Fruit fly (Drosophila melanogaster) whole organism, embryonic: ENCODE measurements around the gene CG13088.
A peak's percentile ranks its signal among the peaks of the same experiment; 100 is the strongest.

Experiments used
- CG10565 ChIP-seq: fragments of 200-800 bp; sonication (Bioruptor generic); optimal IDR thresholded peaks from 3 replicates; lab custom pipeline; 2016; ENCODE audit warnings: missing biosample characterization, mild to moderate bottlenecking, missing genetic modification characterization
- CG11456 ChIP-seq: fragments of 200-800 bp; sonication (Bioruptor generic); IDR thresholded peaks from 3 replicates; pipeline ENCODE4 v1.3.6; 2022; ENCODE audit warnings: missing biosample characterization, missing genetic modification characterization
- CG12236 ChIP-seq: fragments of 200-800 bp; sonication (Bioruptor generic); optimal IDR thresholded peaks from 2 replicates; lab custom pipeline; 2016; ENCODE audit warnings: missing biosample characterization, missing genetic modification characterization
- CG12769 ChIP-seq: fragments of 200-800 bp; sonication (Bioruptor generic); optimal IDR thresholded peaks from 2 replicates; lab custom pipeline; 2019; ENCODE audit warnings: missing biosample characterization, mild to moderate bottlenecking, missing genetic modification characterization, moderate library complexity
- CG14441 ChIP-seq: fragments of 200-800 bp; sonication (Bioruptor generic); IDR thresholded peaks from 2 replicates; pipeline ENCODE4 v1.3.6; 2022; ENCODE audit warnings: missing biosample characterization, missing genetic modification characterization
- CG17829 ChIP-seq: fragments of 200-800 bp; optimal IDR thresholded peaks from 2 replicates; lab custom pipeline; 2019; ENCODE audit warnings: missing biosample characterization, mild to moderate bottlenecking, missing genetic modification characterization, moderate library complexity
- CG31365 ChIP-seq: fragments of 200-800 bp; sonication (Bioruptor generic); optimal IDR thresholded peaks from 2 replicates; lab custom pipeline; 2018; ENCODE audit warnings: missing biosample characterization, mild to moderate bottlenecking, missing genetic modification characterization
- CG3847 ChIP-seq: fragments of 200-800 bp; sonication (Bioruptor generic); IDR thresholded peaks from 2 replicates; pipeline ENCODE4 v1.3.6; 2022; ENCODE audit warnings: missing biosample characterization, missing genetic modification characterization
- CG5953 ChIP-seq: fragments of 200-800 bp; sonication (Bioruptor generic); IDR thresholded peaks from 2 replicates; pipeline ENCODE4 v1.3.6; 2022; ENCODE audit warnings: missing biosample characterization, missing genetic modification characterization
- CG6254 ChIP-seq: fragments of 200-800 bp; sonication (Bioruptor generic); optimal IDR thresholded peaks from 3 replicates; lab custom pipeline; 2017; ENCODE audit warnings: mild to moderate bottlenecking, missing biosample characterization, missing genetic modification reagents, missing genetic modification characterization
- CG7357 ChIP-seq: fragments of 200-800 bp; sonication (Bioruptor generic); IDR thresholded peaks from 3 replicates; pipeline ENCODE4 v1.3.6; 2022; ENCODE audit warnings: missing biosample characterization, missing genetic modification characterization
- CG7963 ChIP-seq: fragments of 200-800 bp; sonication (Bioruptor generic); IDR thresholded peaks from 3 replicates; pipeline ENCODE4 v1.3.6; 2022; ENCODE audit warnings: missing biosample characterization, missing genetic modification characterization; ENCODE audit not compliant: partially characterized antibody
- CG8089 ChIP-seq: fragments of 200-800 bp; sonication (Bioruptor generic); optimal IDR thresholded peaks from 3 replicates; lab custom pipeline; 2016; ENCODE audit warnings: missing biosample characterization, missing genetic modification characterization
- CG8924 ChIP-seq: fragments of 200-800 bp; optimal IDR thresholded peaks from 3 replicates; lab custom pipeline; 2019; ENCODE audit warnings: missing biosample characterization, mild to moderate bottlenecking, missing genetic modification characterization, moderate library complexity
- CG9609 ChIP-seq: fragments of 200-800 bp; sonication (Bioruptor generic); optimal IDR thresholded peaks from 3 replicates; lab custom pipeline; 2016; ENCODE audit warnings: missing biosample characterization, missing genetic modification characterization
- CG9876 ChIP-seq: fragments of 200-800 bp; sonication (Bioruptor generic); optimal IDR thresholded peaks from 2 replicates; lab custom pipeline; 2016; ENCODE audit warnings: missing biosample characterization, missing genetic modification characterization
- Doc3 ChIP-seq: fragments of 200-800 bp; sonication (Bioruptor generic); IDR thresholded peaks from 3 replicates; pipeline ENCODE4 v1.3.6; 2022; ENCODE audit warnings: missing biosample characterization, missing genetic modification characterization; ENCODE audit not compliant: partially characterized antibody
- Dref ChIP-seq: fragments of 200-800 bp; sonication (Bioruptor generic); IDR thresholded peaks from 2 replicates; pipeline ENCODE4 v1.3.6; 2022; ENCODE audit warnings: missing biosample characterization, missing genetic modification characterization
- E2f1 ChIP-seq: fragments of 200-800 bp; sonication (Bioruptor generic); IDR thresholded peaks from 2 replicates; pipeline ENCODE4 v1.3.6; 2022; ENCODE audit warnings: missing biosample characterization, missing genetic modification characterization
- ERR ChIP-seq: fragments of 200-800 bp; sonication (Bioruptor generic); optimal IDR thresholded peaks from 2 replicates; lab custom pipeline; 2016; ENCODE audit warnings: missing biosample characterization, missing genetic modification characterization
- HLHmδ ChIP-seq: fragments of 200-800 bp; sonication (Bioruptor generic); optimal IDR thresholded peaks from 2 replicates; lab custom pipeline; 2018; ENCODE audit warnings: missing biosample characterization, mild to moderate bottlenecking, missing genetic modification characterization, moderate library complexity
- Hr39 ChIP-seq: fragments of >200 bp; optimal IDR thresholded peaks from 2 replicates; lab custom pipeline; 2017
- Myb ChIP-seq: fragments of 200-800 bp; sonication (Bioruptor generic); optimal IDR thresholded peaks from 2 replicates; lab custom pipeline; 2016; ENCODE audit warnings: missing biosample characterization, missing genetic modification characterization
- NfI ChIP-seq: fragments of 200-800 bp; sonication (Bioruptor generic); optimal IDR thresholded peaks from 3 replicates; lab custom pipeline; 2018; ENCODE audit warnings: missing biosample characterization, mild to moderate bottlenecking, missing genetic modification characterization, moderate library complexity
- Ravus ChIP-seq: fragments of 200-800 bp; sonication (Bioruptor generic); IDR thresholded peaks from 2 replicates; pipeline ENCODE4 v1.3.6; 2022; ENCODE audit warnings: missing biosample characterization, missing genetic modification characterization
- TFAM ChIP-seq: fragments of 200-800 bp; sonication (Bioruptor generic); optimal IDR thresholded peaks from 2 replicates; lab custom pipeline; 2017; ENCODE audit warnings: missing biosample characterization, missing genetic modification characterization, inconsistent platforms
- ab ChIP-seq: fragments of 200-800 bp; sonication (Bioruptor generic); optimal IDR thresholded peaks from 2 replicates; lab custom pipeline; 2016; ENCODE audit warnings: missing biosample characterization, missing genetic modification characterization
- bigmax ChIP-seq: fragments of 200-800 bp; sonication (Bioruptor generic); optimal IDR thresholded peaks from 2 replicates; lab custom pipeline; 2018; ENCODE audit warnings: missing biosample characterization, mild to moderate bottlenecking, missing genetic modification characterization
- cg ChIP-seq: fragments of 200-800 bp; sonication (Bioruptor generic); optimal IDR thresholded peaks from 3 replicates; lab custom pipeline; 2019; ENCODE audit warnings: missing biosample characterization, mild to moderate bottlenecking, missing genetic modification characterization, moderate library complexity
- crol ChIP-seq: fragments of 200-800 bp; sonication (Bioruptor generic); IDR thresholded peaks from 2 replicates; pipeline ENCODE4 v1.3.6; 2022; ENCODE audit warnings: missing biosample characterization, missing genetic modification characterization
- en ChIP-seq: fragments of 200-800 bp; sonication (Bioruptor generic); optimal IDR thresholded peaks from 2 replicates; lab custom pipeline; 2016; ENCODE audit warnings: missing biosample characterization, missing genetic modification characterization
- ewg ChIP-seq: fragments of 200-800 bp; sonication (Bioruptor generic); optimal IDR thresholded peaks from 3 replicates; lab custom pipeline; 2017; ENCODE audit warnings: mild to moderate bottlenecking, missing biosample characterization, missing genetic modification reagents, missing genetic modification characterization
- fd3F ChIP-seq: fragments of 200-800 bp; sonication (Bioruptor generic); optimal IDR thresholded peaks from 2 replicates; lab custom pipeline; 2018; ENCODE audit warnings: missing biosample characterization, mild to moderate bottlenecking, missing genetic modification characterization, moderate library complexity
- grn ChIP-seq: fragments of 200-800 bp; sonication (Bioruptor generic); optimal IDR thresholded peaks from 3 replicates; lab custom pipeline; 2017; ENCODE audit warnings: missing biosample characterization, missing genetic modification characterization
- gro ChIP-seq: fragments of 200-800 bp; sonication (Bioruptor generic); optimal IDR thresholded peaks from 2 replicates; lab custom pipeline; 2016; ENCODE audit warnings: missing biosample characterization, missing genetic modification characterization
- h ChIP-seq: fragments of >200 bp; optimal IDR thresholded peaks from 2 replicates; lab custom pipeline; 2017
- hbn ChIP-seq: fragments of 200-800 bp; sonication (Bioruptor generic); IDR thresholded peaks from 2 replicates; pipeline ENCODE4 v1.3.6; 2022; ENCODE audit warnings: missing biosample characterization, missing genetic modification characterization; ENCODE audit not compliant: partially characterized antibody
- hkb ChIP-seq, 2 experiments: fragments of 200-800 bp in 1 of 2; fragments of >200 bp in 1 of 2; sonication (Bioruptor generic) in 1 of 2; IDR thresholded peaks in 1 of 2; optimal IDR thresholded peaks in 1 of 2; 2 replicates each; pipeline versions ENCODE4 v1.3.6 to Lab custom; 2017 to 2022; ENCODE audit warnings: missing biosample characterization in 1 of 2, missing genetic modification characterization in 1 of 2
- inv ChIP-seq: fragments of 200-800 bp; sonication (Bioruptor generic); IDR thresholded peaks from 2 replicates; pipeline ENCODE4 v1.3.6; 2022; ENCODE audit warnings: missing biosample characterization, missing genetic modification characterization; ENCODE audit not compliant: partially characterized antibody
- lmd ChIP-seq: fragments of 200-800 bp; sonication (Bioruptor generic); IDR thresholded peaks from 2 replicates; pipeline ENCODE4 v1.3.6; 2022; ENCODE audit warnings: missing biosample characterization, missing genetic modification characterization
- maf-S ChIP-seq: fragments of 200-800 bp; sonication (Bioruptor generic); optimal IDR thresholded peaks from 2 replicates; lab custom pipeline; 2016; ENCODE audit warnings: missing biosample characterization, missing genetic modification characterization
- odd ChIP-seq: fragments of 200-800 bp; sonication (Bioruptor generic); optimal IDR thresholded peaks from 2 replicates; lab custom pipeline; 2017; ENCODE audit warnings: missing biosample characterization, mild to moderate bottlenecking, missing genetic modification characterization
- p53 ChIP-seq: fragments of 200-800 bp; sonication (Bioruptor generic); optimal IDR thresholded peaks from 2 replicates; lab custom pipeline; 2016; ENCODE audit warnings: missing biosample characterization, missing genetic modification characterization
- pfk ChIP-seq: fragments of 200-800 bp; sonication (Bioruptor generic); optimal IDR thresholded peaks from 2 replicates; lab custom pipeline; 2018; ENCODE audit warnings: missing biosample characterization, mild to moderate bottlenecking, missing genetic modification characterization, moderate library complexity
- pita ChIP-seq: fragments of 200-800 bp; sonication (Bioruptor generic); optimal IDR thresholded peaks from 2 replicates; lab custom pipeline; 2017; ENCODE audit warnings: missing biosample characterization, mild to moderate bottlenecking, missing genetic modification characterization
- ranshi ChIP-seq: fragments of 200-800 bp; sonication (Bioruptor generic); IDR thresholded peaks from 2 replicates; pipeline ENCODE4 v1.3.6; 2022; ENCODE audit warnings: missing biosample characterization, missing genetic modification characterization
- row ChIP-seq: fragments of 200-800 bp; sonication (Bioruptor generic); IDR thresholded peaks from 3 replicates; pipeline ENCODE4 v1.3.6; 2022; ENCODE audit warnings: missing biosample characterization, missing genetic modification characterization
- seq ChIP-seq: fragments of 200-800 bp; sonication (Bioruptor generic); IDR thresholded peaks from 2 replicates; pipeline ENCODE4 v1.3.6; 2022; ENCODE audit warnings: missing biosample characterization, missing genetic modification characterization
- sisA ChIP-seq: fragments of 200-800 bp; sonication (Bioruptor generic); IDR thresholded peaks from 2 replicates; pipeline ENCODE4 v1.3.6; 2022; ENCODE audit warnings: missing biosample characterization, missing genetic modification characterization
- sna ChIP-seq: fragments of 200-800 bp; sonication (Bioruptor generic); IDR thresholded peaks from 2 replicates; pipeline ENCODE4 v1.3.6; 2022; ENCODE audit warnings: missing biosample characterization, missing genetic modification characterization; ENCODE audit not compliant: partially characterized antibody
- ssp ChIP-seq: fragments of 200-800 bp; sonication (Bioruptor generic); IDR thresholded peaks from 2 replicates; pipeline ENCODE4 v1.3.6; 2022; ENCODE audit warnings: missing biosample characterization, missing genetic modification characterization
- sug ChIP-seq: fragments of 200-800 bp; optimal IDR thresholded peaks from 2 replicates; lab custom pipeline; 2019; ENCODE audit warnings: missing biosample characterization, mild to moderate bottlenecking, missing genetic modification characterization, moderate library complexity
- ttk ChIP-seq: fragments of 200-800 bp; sonication (Bioruptor generic); IDR thresholded peaks from 2 replicates; pipeline ENCODE4 v2.1.2; 2022; ENCODE audit warnings: missing biosample characterization, missing genetic modification characterization

CG13088 gene

dm6 chr2L:8471667-8472066, 17.1 kb upstream of the CG13088 start (continued):
- TF ChIP-seq CG7963 (GFP tag; lab: Robert Waterston, UW) = no peak
- TF ChIP-seq CG3847 (GFP tag; lab: Robert Waterston, UW) = no peak
- no peak for TF ChIP-seq ab (GFP tag; lab: Kevin White, UChicago)
- no peak for TF ChIP-seq CG14441
- TF ChIP-seq ttk = no peak
- no peak for TF ChIP-seq E2f1 (GFP tag; lab: Robert Waterston, UW)
- no peak for TF ChIP-seq CG9876 (GFP tag; lab: Kevin White, UChicago)
- no peak for TF ChIP-seq bigmax (GFP tag; lab: Kevin White, UChicago)
- no peak for TF ChIP-seq pfk (GFP tag; lab: Kevin White, UChicago)
- TF ChIP-seq inv (GFP tag; lab: Robert Waterston, UW) = no peak
- no peak for TF ChIP-seq CG5953 (GFP tag; lab: Robert Waterston, UW)
- peak; percentile 29 for TF ChIP-seq CG6254 (GFP tag; lab: Kevin White, UChicago)
- no peak for TF ChIP-seq cg
- TF ChIP-seq Myb (GFP tag; lab: Kevin White, UChicago) = no peak
- TF ChIP-seq p53 (GFP tag; lab: Kevin White, UChicago) = no peak
- TF ChIP-seq Dref (GFP tag; lab: Robert Waterston, UW) = no peak
- peak; percentile 17; the same call in 1 of the 2 replicates for TF ChIP-seq sisA (GFP tag; lab: Robert Waterston, UW)
- no peak for TF ChIP-seq CG31365 (tag; lab: Kevin White, UChicago)
- peak; percentile 64 for TF ChIP-seq CG17829 (tag; lab: Kevin White, UChicago)
- TF ChIP-seq en (GFP tag; lab: Kevin White, UChicago) = no peak
- no peak for TF ChIP-seq ewg
- TF ChIP-seq crol (GFP tag; lab: Robert Waterston, UW) = no peak
- TF ChIP-seq CG8924 = peak; percentile 40
- no peak for TF ChIP-seq CG7357 (GFP tag; lab: Robert Waterston, UW)
- TF ChIP-seq h (lab: Kevin White, UChicago) = no peak
- TF ChIP-seq hbn (GFP tag; lab: Robert Waterston, UW) = no peak
- no peak for TF ChIP-seq fd3F
- no peak for TF ChIP-seq CG9609 (GFP tag; lab: Kevin White, UChicago)
- TF ChIP-seq row (GFP tag; lab: Robert Waterston, UW) = peak; percentile 50
- TF ChIP-seq gro = no peak
- TF ChIP-seq hkb (optimal IDR thresholded peaks at IDR 0.05; lab: Kevin White, UChicago) = no peak
- no peak for TF ChIP-seq hkb (GFP tag; IDR thresholded peaks at IDR 0.05; lab: Robert Waterston, UW)
- no peak for TF ChIP-seq maf-S (GFP tag; lab: Kevin White, UChicago)
- TF ChIP-seq NfI (GFP tag; lab: Kevin White, UChicago) = no peak
- TF ChIP-seq sna = no peak
- no peak for TF ChIP-seq Doc3 (GFP tag; lab: Robert Waterston, UW)
- no peak for TF ChIP-seq grn (GFP tag; lab: Kevin White, UChicago)
- no peak for TF ChIP-seq seq (GFP tag; lab: Robert Waterston, UW)
- no peak for TF ChIP-seq CG12236 (GFP tag; lab: Kevin White, UChicago)
- TF ChIP-seq Hr39 (lab: Kevin White, UChicago) = no peak
- no peak for TF ChIP-seq sug (tag; lab: Kevin White, UChicago)
- no peak for TF ChIP-seq lmd (GFP tag; lab: Robert Waterston, UW)
- TF ChIP-seq pita = no peak
- TF ChIP-seq TFAM = no peak
- no peak for TF ChIP-seq CG10565
- TF ChIP-seq CG12769 (tag; lab: Kevin White, UChicago) = no peak
- TF ChIP-seq CG11456 (GFP tag; lab: Robert Waterston, UW) = no peak
- TF ChIP-seq ranshi (GFP tag; lab: Robert Waterston, UW) = no peak
- no peak for TF ChIP-seq ssp (GFP tag; lab: Robert Waterston, UW)
- no peak for TF ChIP-seq odd
- no peak for TF ChIP-seq HLHmδ (GFP tag; lab: Kevin White, UChicago)
- TF ChIP-seq Ravus (GFP tag; lab: Robert Waterston, UW) = no peak
- TF ChIP-seq ERR (GFP tag; lab: Kevin White, UChicago) = no peak
- no peak for TF ChIP-seq CG8089 (GFP tag; lab: Kevin White, UChicago)
